Worm (Caenorhabditis elegans): ENCODE measurements around the gene srh-109.

Gene srh-109

DNA sequence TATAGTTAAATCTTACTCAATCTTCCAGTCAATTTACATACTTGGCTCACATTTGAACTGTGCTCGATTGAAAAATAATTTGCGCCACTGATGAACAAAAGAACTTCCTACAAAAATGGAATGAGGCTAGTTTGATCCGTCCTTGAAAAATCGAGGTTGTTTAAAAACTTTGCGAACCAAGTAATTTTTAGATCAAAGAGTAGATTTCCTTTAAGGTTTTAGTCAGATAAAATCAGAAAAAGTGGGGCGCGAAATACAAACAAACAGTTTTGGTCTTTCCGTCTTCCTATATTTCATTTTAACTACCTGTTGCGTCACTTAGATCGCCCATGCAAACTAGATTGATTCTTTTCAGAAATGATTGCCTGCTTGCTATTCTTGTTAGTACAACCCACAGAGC lies 18.4 kb downstream of the srh-109 start, which contains the start of gene Y68A4A.10:
Y68A4A.10 (plus strand) TSS at position 301 of the 400 bp plus-strand sequence.
- TF ChIP-seq ztf-4 (tag; optimal IDR thresholded peaks at IDR 0.05) (no peak), fos-1 (tag; optimal IDR thresholded peaks at IDR 0.05) (no peak), mep-1 (tag; optimal IDR thresholded peaks at IDR 0.05) (no peak), lsy-2 (tag; optimal IDR thresholded peaks at IDR 0.05) (no peak), lin-15B (tag; optimal IDR thresholded peaks at IDR 0.05) (no peak), lin-35 (GFP tag; optimal IDR thresholded peaks at IDR 0.05) (no peak), C16A3.4 (tag; optimal IDR thresholded peaks at IDR 0.05) (no peak), tbx-2 (tag; optimal IDR thresholded peaks at IDR 0.05) (no peak), F16B12.6 (tag; optimal IDR thresholded peaks at IDR 0.05) (no peak), pax-3 (tag; optimal IDR thresholded peaks at IDR 0.05) (no peak), C34B4.2 (tag; optimal IDR thresholded peaks at IDR 0.05) (no peak), unc-62 (GFP tag; optimal IDR thresholded peaks at IDR 0.05) (no peak), hlh-4 (tag; optimal IDR thresholded peaks at IDR 0.05) (no peak)

DNA sequence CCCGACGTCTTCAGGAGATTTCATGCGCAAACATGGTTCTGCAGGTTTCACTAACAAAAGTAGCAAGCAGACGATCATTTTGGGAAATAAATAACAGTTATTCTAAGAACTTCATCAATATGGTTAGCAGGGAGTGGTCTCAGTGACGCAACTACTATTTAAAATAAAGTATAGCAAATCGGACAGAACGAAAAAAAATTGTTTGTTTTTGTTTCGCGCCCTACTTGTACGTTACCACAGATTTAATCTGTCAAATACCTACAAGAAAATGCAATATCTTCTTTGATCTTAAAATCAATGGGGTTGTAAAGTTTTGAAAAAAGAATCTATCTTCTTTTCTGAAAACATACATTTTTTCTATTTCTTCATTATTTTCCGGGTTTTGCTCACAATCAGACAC lies 21.3 kb downstream of the srh-109 start, which contains the start of gene srz-96:
srz-96 (plus strand) TSS at position 301 of the 400 bp plus-strand sequence.
- TF ChIP-seq ztf-11 (tag; optimal IDR thresholded peaks at IDR 0.05), result no peak
- no peak for TF ChIP-seq zip-4 (GFP tag; optimal IDR thresholded peaks at IDR 0.05)
- TF ChIP-seq lsy-2 (tag; optimal IDR thresholded peaks at IDR 0.05), result no peak
- TF ChIP-seq C16A3.4 (tag; optimal IDR thresholded peaks at IDR 0.05), result no peak
- no peak for TF ChIP-seq unc-130 (tag; optimal IDR thresholded peaks at IDR 0.05)
- TF ChIP-seq egl-27 (tag; optimal IDR thresholded peaks at IDR 0.05), result no peak

DNA sequence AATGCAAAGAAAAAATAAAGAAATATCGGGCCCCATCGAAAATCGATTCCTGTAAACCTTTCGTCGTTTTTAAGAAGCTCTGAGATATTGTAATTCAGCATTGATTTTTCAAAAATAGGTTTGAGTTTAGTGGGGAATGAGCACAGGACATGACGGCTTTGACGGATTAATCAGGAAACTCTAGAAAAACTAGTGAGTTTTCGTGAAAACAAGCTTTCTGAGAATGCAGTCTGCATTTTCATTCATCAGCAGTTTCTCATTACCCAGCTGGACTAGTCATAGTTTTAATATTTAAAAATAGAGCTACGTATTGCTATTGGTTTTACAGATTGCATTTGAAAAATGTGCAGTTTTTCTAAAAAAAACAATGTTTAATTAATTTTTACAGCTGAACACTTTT lies 28.0 kb downstream of the srh-109 start, which contains the start of gene srz-47:
srz-47 (minus strand) TSS at position 101 of the 400 bp plus-strand sequence.
- TF ChIP-seq egl-13 (tag; optimal IDR thresholded peaks at IDR 0.05) (no peak), zip-4 (GFP tag; optimal IDR thresholded peaks at IDR 0.05) (no peak), fkh-4 (tag; optimal IDR thresholded peaks at IDR 0.05; ENCODE audit: borderline replicate concordance) (no peak), pax-3 (tag; optimal IDR thresholded peaks at IDR 0.05) (no peak), efl-1 (optimal IDR thresholded peaks at IDR 0.05) (no peak), efl-1 (GFP tag; optimal IDR thresholded peaks at IDR 0.05 in 1 of 2) (no peak), nhr-28 (tag; optimal IDR thresholded peaks at IDR 0.05) (no peak), hlh-4 (tag; optimal IDR thresholded peaks at IDR 0.05) (peak; percentile 29)

DNA sequence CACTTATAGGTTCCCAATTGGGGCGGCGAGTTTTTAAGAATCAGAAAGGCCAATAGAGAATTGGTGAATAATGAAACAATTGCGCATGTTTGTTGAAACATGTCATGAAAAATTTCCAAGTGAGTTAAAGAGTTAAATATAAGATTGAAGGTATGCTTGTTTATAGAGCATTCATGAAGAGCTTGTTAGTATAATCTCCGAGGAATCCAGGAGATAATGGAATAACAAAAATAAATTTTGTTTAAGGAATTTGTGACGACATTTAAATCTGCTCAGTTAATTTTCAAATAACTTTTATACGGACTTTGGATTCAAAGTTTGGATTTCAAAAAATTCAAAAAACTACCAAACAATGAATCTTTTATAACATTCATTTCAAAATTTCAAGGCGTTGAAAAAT lies 29.8 kb downstream of the srh-109 start, which contains the start of gene str-199:
str-199 (minus strand) TSS at position 101 of the 400 bp plus-strand sequence.
- TF ChIP-seq rnt-1 (tag; optimal IDR thresholded peaks at IDR 0.05) (no peak), egl-13 (tag; optimal IDR thresholded peaks at IDR 0.05) (no peak), aly-2 (tag; optimal IDR thresholded peaks at IDR 0.05) (no peak), nhr-47 (tag; optimal IDR thresholded peaks at IDR 0.05) (no peak), pqm-1 (tag; optimal IDR thresholded peaks at IDR 0.05) (no peak), Y116A8C.19 (tag; optimal IDR thresholded peaks at IDR 0.05; ENCODE audit: borderline replicate concordance) (no peak), nhr-11 (tag; optimal IDR thresholded peaks at IDR 0.05) (no peak), mab-9 (GFP tag; IDR thresholded peaks at IDR 0.05) (no peak), hpl-2 (GFP tag; optimal IDR thresholded peaks at IDR 0.05) (no peak), lir-3 (tag; optimal IDR thresholded peaks at IDR 0.05; ENCODE audit: poor library complexity) (no peak), F16B12.6 (tag; optimal IDR thresholded peaks at IDR 0.05) (no peak), lsy-2 (tag; optimal IDR thresholded peaks at IDR 0.05) (no peak), grh-1 (GFP tag; IDR thresholded peaks at IDR 0.05) (no peak), ama-1 (optimal IDR thresholded peaks at IDR 0.05) (no peak), elt-2 (tag; optimal IDR thresholded peaks at IDR 0.05) (no peak), efl-3 (GFP tag; optimal IDR thresholded peaks at IDR 0.05) (no peak), fkh-8 (tag; optimal IDR thresholded peaks at IDR 0.05) (no peak), aha-1 (tag; optimal IDR thresholded peaks at IDR 0.05) (no peak)
